Fruit fly (Drosophila melanogaster) whole organism, larva: ENCODE results near the gene CG12470.

Experiments used
- noc ChIP-seq: fragments of 200-800 bp; sonication (Bioruptor generic); optimal IDR thresholded peaks from 3 replicates; lab custom pipeline; 2019; ENCODE audit warnings: missing biosample characterization, mild to moderate bottlenecking, missing genetic modification characterization, moderate library complexity

Gene CG12470

dm6 chrX:307384-307783 is at the start of gene CG12470:
TSS of gene CG12470 (plus strand) at chrX:307684.
- TF ChIP-seq noc (tag; lab: Kevin White, UChicago) = no peak

- TF ChIP-seq noc (tag; lab: Kevin White, UChicago) = no peak
Observed at dm6 chrX:262836-263235, 44.6 kb upstream of the CG12470 start.

dm6 chrX:263728-264344 is 43.6 kb upstream of the CG12470 start, which contains the start of gene CG13377:
TSS of gene CG13377 (minus strand) at chrX:263999.
- TF ChIP-seq noc (tag; lab: Kevin White, UChicago) = no peak

- no peak for TF ChIP-seq noc (tag; lab: Kevin White, UChicago)
Observed at dm6 chrX:265692-266091, 41.8 kb upstream of the CG12470 start.

dm6 chrX:266978-267439 is 40.5 kb upstream of the CG12470 start, which contains the start of gene CG13376:
TSS of gene CG13376 (minus strand) at chrX:267028.
- no peak for TF ChIP-seq noc (tag; lab: Kevin White, UChicago)

dm6 chrX:267979-268378 is 39.5 kb upstream of the CG12470 start:
- TF ChIP-seq noc (tag; lab: Kevin White, UChicago) = no peak

dm6 chrX:276065-276464 is 31.4 kb upstream of the CG12470 start:
- no peak for TF ChIP-seq noc (tag; lab: Kevin White, UChicago)

- TF ChIP-seq noc (tag; lab: Kevin White, UChicago) = no peak
Observed at dm6 chrX:276569-276968, 30.9 kb upstream of the CG12470 start.

- no peak for TF ChIP-seq noc (tag; lab: Kevin White, UChicago)
Observed at dm6 chrX:277885-278284, 29.6 kb upstream of the CG12470 start.

dm6 chrX:278370-279096 is 29.0 kb upstream of the CG12470 start:
- TF ChIP-seq noc (tag; lab: Kevin White, UChicago) = no peak

dm6 chrX:279097-279727 is 28.3 kb upstream of the CG12470 start, which contains the start of the genes CG3777 and ewg:
TSS of gene CG3777 (plus strand) at chrX:279703.
TSS of gene ewg (minus strand) at chrX:279718.
- no peak for TF ChIP-seq noc (tag; lab: Kevin White, UChicago)

dm6 chrX:293254-293653 is 14.2 kb upstream of the CG12470 start:
- no peak for TF ChIP-seq noc (tag; lab: Kevin White, UChicago)

dm6 chrX:294839-295238 is 12.6 kb upstream of the CG12470 start, which contains the start of gene CG13375:
TSS of gene CG13375 (minus strand) at chrX:294962.
- no peak for TF ChIP-seq noc (tag; lab: Kevin White, UChicago)

dm6 chrX:311328-311727 is 3.8 kb downstream of the CG12470 start:
- TF ChIP-seq noc (tag; lab: Kevin White, UChicago) = no peak

dm6 chrX:314823-315222 is 7.3 kb downstream of the CG12470 start, which contains the start of gene Or1a:
TSS of gene Or1a (plus strand) at chrX:315123.
- TF ChIP-seq noc (tag; lab: Kevin White, UChicago) = no peak

dm6 chrX:333942-334341 is 26.5 kb downstream of the CG12470 start:
- TF ChIP-seq noc (tag; lab: Kevin White, UChicago) = no peak
